Fruit fly (Drosophila melanogaster) whole organism, embryonic: ENCODE results near the gene CG3339.

Source experiments
- Bgb ChIP-seq: fragments of 200-800 bp; sonication (Bioruptor generic); IDR thresholded peaks from 2 replicates; pipeline ENCODE4 v1.3.6; 2022; ENCODE audit warnings: missing biosample characterization, missing genetic modification characterization; ENCODE audit not compliant: partially characterized antibody
- BtbVII ChIP-seq: fragments of 200-800 bp; sonication (Bioruptor generic); optimal IDR thresholded peaks from 3 replicates; lab custom pipeline; 2017; ENCODE audit warnings: missing biosample characterization, mild to moderate bottlenecking, missing genetic modification characterization
- CG1529 ChIP-seq: fragments of 200-800 bp; sonication (Bioruptor generic); optimal IDR thresholded peaks from 3 replicates; lab custom pipeline; 2018; ENCODE audit warnings: missing biosample characterization, missing genetic modification characterization
- CG17612 ChIP-seq: fragments of 200-800 bp; sonication (Bioruptor generic); IDR thresholded peaks from 2 replicates; pipeline ENCODE4 v1.3.6; 2022; ENCODE audit warnings: missing biosample characterization, missing genetic modification characterization
- CG18599 ChIP-seq: fragments of 200-800 bp; sonication (Bioruptor generic); optimal IDR thresholded peaks from 3 replicates; lab custom pipeline; 2017; ENCODE audit warnings: missing biosample characterization, missing genetic modification characterization, mild to moderate bottlenecking, moderate library complexity, missing genetic modification reagents
- CG30403 ChIP-seq: fragments of 200-800 bp; sonication (Bioruptor generic); optimal IDR thresholded peaks from 3 replicates; lab custom pipeline; 2016; ENCODE audit warnings: missing biosample characterization, missing genetic modification characterization
- CG3281 ChIP-seq: fragments of 200-800 bp; sonication (Bioruptor generic); optimal IDR thresholded peaks from 3 replicates; lab custom pipeline; 2017; ENCODE audit warnings: missing biosample characterization, mild to moderate bottlenecking, missing genetic modification characterization
- CG3726 ChIP-seq: fragments of 200-800 bp; sonication (Bioruptor generic); IDR thresholded peaks from 3 replicates; pipeline ENCODE4, ENCODE4 v1.3.6; 2022; ENCODE audit warnings: missing biosample characterization, missing genetic modification characterization
- CG3847 ChIP-seq: fragments of 200-800 bp; sonication (Bioruptor generic); IDR thresholded peaks from 2 replicates; pipeline ENCODE4 v1.3.6; 2022; ENCODE audit warnings: missing biosample characterization, missing genetic modification characterization
- CG3995 ChIP-seq: fragments of 200-800 bp; sonication (Bioruptor generic); optimal IDR thresholded peaks from 3 replicates; lab custom pipeline; 2016; ENCODE audit warnings: missing biosample characterization, missing genetic modification characterization
- CG43689 ChIP-seq: fragments of 200-800 bp; sonication (Bioruptor generic); IDR thresholded peaks from 2 replicates; pipeline ENCODE4 v1.3.6; 2022; ENCODE audit warnings: missing biosample characterization, missing genetic modification characterization
- CG4730 ChIP-seq: fragments of 200-800 bp; sonication (Bioruptor generic); IDR thresholded peaks from 2 replicates; pipeline ENCODE4 v1.3.6; 2022; ENCODE audit warnings: missing biosample characterization, missing genetic modification characterization
- CG5953 ChIP-seq: fragments of 200-800 bp; sonication (Bioruptor generic); IDR thresholded peaks from 2 replicates; pipeline ENCODE4 v1.3.6; 2022; ENCODE audit warnings: missing biosample characterization, missing genetic modification characterization
- CG6791 ChIP-seq: fragments of 200-800 bp; sonication (Bioruptor generic); IDR thresholded peaks from 3 replicates; pipeline ENCODE4 v1.3.6; 2022; ENCODE audit warnings: missing biosample characterization, missing genetic modification characterization; ENCODE audit not compliant: partially characterized antibody
- CG8359 ChIP-seq: fragments of 200-800 bp; sonication (Bioruptor generic); optimal IDR thresholded peaks from 2 replicates; lab custom pipeline; 2017; ENCODE audit warnings: missing biosample characterization, mild to moderate bottlenecking, missing genetic modification characterization, borderline replicate concordance
- CG9609 ChIP-seq: fragments of 200-800 bp; sonication (Bioruptor generic); optimal IDR thresholded peaks from 3 replicates; lab custom pipeline; 2016; ENCODE audit warnings: missing biosample characterization, missing genetic modification characterization
- CG9727 ChIP-seq: fragments of 200-800 bp; sonication (Bioruptor generic); optimal IDR thresholded peaks from 3 replicates; lab custom pipeline; 2017; ENCODE audit warnings: missing biosample characterization, mild to moderate bottlenecking, missing genetic modification characterization
- Camta ChIP-seq: fragments of 200-800 bp; sonication (Bioruptor generic); optimal IDR thresholded peaks from 2 replicates; lab custom pipeline; 2016; ENCODE audit warnings: missing biosample characterization, missing genetic modification characterization
- CoRest ChIP-seq: fragments of 200-800 bp; sonication (Bioruptor generic); optimal IDR thresholded peaks from 3 replicates; lab custom pipeline; 2018; ENCODE audit warnings: missing biosample characterization, mild to moderate bottlenecking, missing genetic modification characterization, moderate library complexity
- Eip74EF ChIP-seq, 2 experiments: fragments of 200-800 bp in 1 of 2; fragments of >200 bp in 1 of 2; sonication (Bioruptor generic) in 1 of 2; optimal IDR thresholded peaks; 2 replicates each; lab custom pipeline; 2017 to 2019; ENCODE audit warnings: missing biosample characterization in 2 of 2, missing genetic modification characterization in 2 of 2, mild to moderate bottlenecking in 1 of 2, moderate library complexity in 1 of 2
- Elba2 ChIP-seq: fragments of 200-800 bp; sonication (Bioruptor generic); optimal IDR thresholded peaks from 3 replicates; lab custom pipeline; 2016; ENCODE audit warnings: missing biosample characterization, missing genetic modification characterization
- GATAe ChIP-seq: fragments of 200-800 bp; sonication (Bioruptor generic); conservative IDR thresholded peaks from 2 replicates; pipeline ENCODE4 v1.3.6; 2022; ENCODE audit warnings: missing biosample characterization, missing genetic modification characterization
- Gug ChIP-seq: fragments of 200-800 bp; sonication (Bioruptor generic); IDR thresholded peaks from 4 replicates; pipeline ENCODE4 v1.3.6; 2022; ENCODE audit warnings: missing biosample characterization, missing genetic modification characterization
- Lpt ChIP-seq: fragments of >200 bp; optimal IDR thresholded peaks from 2 replicates; lab custom pipeline; 2018; ENCODE audit warnings: missing biosample characterization, missing genetic modification characterization
- Max ChIP-seq: fragments of 200-800 bp; sonication (Bioruptor generic); optimal IDR thresholded peaks from 2 replicates; lab custom pipeline; 2016; ENCODE audit warnings: missing biosample characterization, mild to moderate bottlenecking, missing genetic modification characterization
- Med ChIP-seq: fragments of 200-800 bp; sonication (Bioruptor generic); peaks from one replicate; lab custom pipeline; 2016; ENCODE audit warnings: missing biosample characterization, missing genetic modification characterization, mild to moderate bottlenecking, inconsistent platforms, moderate library complexity
- Scr ChIP-seq: fragments of 200-800 bp; sonication (Bioruptor generic); IDR thresholded peaks from 2 replicates; pipeline ENCODE4 v1.3.6; 2022; ENCODE audit warnings: missing biosample characterization, missing genetic modification characterization; ENCODE audit not compliant: partially characterized antibody
- Trl ChIP-seq, 3 experiments: fragments of >200 bp in 2 of 3; fragments of 200-800 bp in 1 of 3; sonication (Bioruptor generic) in 1 of 3; optimal IDR thresholded peaks; 2 replicates in 1 of 3; 3 replicates in 2 of 3; lab custom pipeline; 2016 to 2017; ENCODE audit warnings: missing biosample characterization in 1 of 3, missing genetic modification characterization in 1 of 3
- YL-1 ChIP-seq: fragments of 200-800 bp; sonication (Bioruptor generic); optimal IDR thresholded peaks from 3 replicates; lab custom pipeline; 2017; ENCODE audit warnings: missing biosample characterization, mild to moderate bottlenecking, missing genetic modification characterization
- dysf ChIP-seq: fragments of 200-800 bp; sonication (Bioruptor generic); IDR thresholded peaks from 3 replicates; pipeline ENCODE4 v1.3.6; 2022; ENCODE audit warnings: missing biosample characterization, missing genetic modification characterization
- esg ChIP-seq: fragments of 200-800 bp; sonication (Bioruptor generic); conservative IDR thresholded peaks from 2 replicates; pipeline ENCODE4 v1.3.6; 2022; ENCODE audit warnings: missing biosample characterization, missing genetic modification characterization
- eve ChIP-seq, 2 experiments: fragments of >200 bp; optimal IDR thresholded peaks; 2 replicates each; lab custom pipeline; 2017; ENCODE audit warnings: missing biosample characterization in 2 of 2, missing genetic modification characterization in 2 of 2
- fd3F ChIP-seq: fragments of 200-800 bp; sonication (Bioruptor generic); optimal IDR thresholded peaks from 2 replicates; lab custom pipeline; 2018; ENCODE audit warnings: missing biosample characterization, mild to moderate bottlenecking, missing genetic modification characterization, moderate library complexity
- fru ChIP-seq: fragments of >200 bp; optimal IDR thresholded peaks from 2 replicates; lab custom pipeline; 2017
- ftz-f1 ChIP-seq: fragments of 200-800 bp; sonication (Bioruptor generic); optimal IDR thresholded peaks from 2 replicates; lab custom pipeline; 2016; ENCODE audit warnings: missing biosample characterization, missing genetic modification characterization
- nerfin-1 ChIP-seq: fragments of 200-800 bp; sonication (Bioruptor generic); optimal IDR thresholded peaks from 3 replicates; lab custom pipeline; 2019; ENCODE audit warnings: missing biosample characterization, mild to moderate bottlenecking, missing genetic modification characterization, moderate library complexity
- otp ChIP-seq: fragments of 200-800 bp; sonication (Bioruptor generic); IDR thresholded peaks from 3 replicates; pipeline ENCODE4, ENCODE4 v1.3.6; 2022; ENCODE audit warnings: missing biosample characterization, missing genetic modification characterization
- pnt ChIP-seq: fragments of 200-800 bp; sonication (Bioruptor generic); optimal IDR thresholded peaks from 3 replicates; lab custom pipeline; 2016; ENCODE audit warnings: missing biosample characterization, missing genetic modification characterization
- prd ChIP-seq, 3 experiments: fragments of >200 bp in 2 of 3; fragments of 200-800 bp in 1 of 3; sonication (Bioruptor generic) in 1 of 3; optimal IDR thresholded peaks in 2 of 3; IDR thresholded peaks in 1 of 3; 2 replicates in 2 of 3; 3 replicates in 1 of 3; pipeline versions ENCODE4 v1.3.6 to Lab custom; 2017 to 2022; ENCODE audit warnings: missing biosample characterization in 1 of 3, missing genetic modification characterization in 1 of 3
- pum ChIP-seq: fragments of 200-800 bp; sonication (Bioruptor generic); optimal IDR thresholded peaks from 2 replicates; lab custom pipeline; 2016; ENCODE audit warnings: missing biosample characterization, missing genetic modification characterization
- pzg ChIP-seq: fragments of 200-800 bp; sonication (Bioruptor generic); optimal IDR thresholded peaks from 3 replicates; lab custom pipeline; 2018; ENCODE audit warnings: missing biosample characterization, mild to moderate bottlenecking, missing genetic modification characterization, moderate library complexity
- ranshi ChIP-seq: fragments of 200-800 bp; sonication (Bioruptor generic); IDR thresholded peaks from 2 replicates; pipeline ENCODE4 v1.3.6; 2022; ENCODE audit warnings: missing biosample characterization, missing genetic modification characterization
- salm ChIP-seq: fragments of 200-800 bp; sonication (Bioruptor generic); optimal IDR thresholded peaks from 2 replicates; lab custom pipeline; 2018; ENCODE audit warnings: missing biosample characterization, mild to moderate bottlenecking, missing genetic modification characterization
- slbo ChIP-seq: fragments of 200-800 bp; sonication (Bioruptor generic); IDR thresholded peaks from 2 replicates; pipeline ENCODE4 v1.3.6; 2022; ENCODE audit warnings: missing biosample characterization, missing genetic modification characterization
- so ChIP-seq: fragments of 200-800 bp; sonication (Bioruptor generic); IDR thresholded peaks from 3 replicates; pipeline ENCODE4 v1.3.6; 2022; ENCODE audit warnings: missing biosample characterization, missing genetic modification characterization
- tgo ChIP-seq: fragments of 200-800 bp; sonication (Bioruptor generic); IDR thresholded peaks from 3 replicates; pipeline ENCODE4 v1.3.6; 2022; ENCODE audit warnings: missing biosample characterization, missing genetic modification characterization
- vnd ChIP-seq: fragments of 200-800 bp; sonication (Bioruptor generic); IDR thresholded peaks from 3 replicates; pipeline ENCODE4 v1.3.6; 2022; ENCODE audit warnings: missing biosample characterization, missing genetic modification characterization; ENCODE audit not compliant: partially characterized antibody
- zen ChIP-seq: fragments of 200-800 bp; sonication (Bioruptor generic); optimal IDR thresholded peaks from 3 replicates; lab custom pipeline; 2018; ENCODE audit warnings: missing biosample characterization, mild to moderate bottlenecking, missing genetic modification characterization, moderate library complexity

Gene CG3339

dm6 chr3R:27263434-27264215, 58.5 kb downstream of the CG3339 start, which contains the start of gene woc:
Gene woc (minus strand): TSS chr3R:27264055.
- no peak for TF ChIP-seq Lpt (GFP tag; lab: Kevin White, UChicago)
- peak; percentile 43 for TF ChIP-seq CG9609 (GFP tag; lab: Kevin White, UChicago)
- peak; percentile 87 for TF ChIP-seq CG6791 (GFP tag; lab: Robert Waterston, UW)
- peak; percentile 34; the same call in 1 of the 2 replicates for TF ChIP-seq esg (GFP tag; lab: Robert Waterston, UW)
- TF ChIP-seq Gug, result peak; percentile 59; the same call in 3 of the 4 replicates
- TF ChIP-seq prd (optimal IDR thresholded peaks at IDR 0.05; lab: Kevin White, UChicago), result no peak
- peak; percentile 69; the same call in 2 of the 3 replicates for TF ChIP-seq prd (GFP tag; IDR thresholded peaks at IDR 0.05; lab: Robert Waterston, UW)
- TF ChIP-seq CG3726 (GFP tag; lab: Robert Waterston, UW), result peak; percentile 55; the same call in 1 of the 3 replicates
- peak; percentile 46 for TF ChIP-seq CG3281 (GFP tag; lab: Kevin White, UChicago)
- TF ChIP-seq CG17612 (GFP tag; lab: Robert Waterston, UW), result no peak
- TF ChIP-seq YL-1 (GFP tag; lab: Kevin White, UChicago), result peak; percentile 68
- TF ChIP-seq CG8359 (GFP tag; lab: Kevin White, UChicago), result no peak
- TF ChIP-seq Trl (optimal IDR thresholded peaks at IDR 0.05; lab: Kevin White, UChicago), result no peak
- TF ChIP-seq Trl (GFP tag; optimal IDR thresholded peaks at IDR 0.05; lab: Kevin White, UChicago), result peak; percentile 23
- TF ChIP-seq CG30403 (GFP tag; lab: Kevin White, UChicago), result peak; percentile 73
- TF ChIP-seq Max, result peak; percentile 48
- no peak for TF ChIP-seq salm (tag; lab: Kevin White, UChicago)
- no peak for TF ChIP-seq CG1529 (GFP tag; lab: Kevin White, UChicago)
- TF ChIP-seq CG18599 (GFP tag; lab: Kevin White, UChicago), result peak; percentile 66
- TF ChIP-seq so (GFP tag; lab: Robert Waterston, UW), result peak; percentile 28; the same call in 1 of the 3 replicates
- TF ChIP-seq Elba2 (GFP tag; lab: Kevin White, UChicago), result peak; percentile 98
- no peak for TF ChIP-seq CG5953 (GFP tag; lab: Robert Waterston, UW)
- peak; percentile 78 for TF ChIP-seq slbo
- peak; percentile 29; the same call in 1 of the 2 replicates for TF ChIP-seq CG4730 (GFP tag; lab: Robert Waterston, UW)
- peak; percentile 93 for TF ChIP-seq Med (GFP tag; lab: Kevin White, UChicago)
- TF ChIP-seq GATAe (GFP tag; lab: Robert Waterston, UW), result no peak
- peak; percentile 64 for TF ChIP-seq CG9727 (GFP tag; lab: Kevin White, UChicago)
- peak; percentile 51 for TF ChIP-seq dysf (GFP tag; lab: Robert Waterston, UW)
- peak; percentile 36 for TF ChIP-seq BtbVII (GFP tag; lab: Kevin White, UChicago)
- TF ChIP-seq Eip74EF (GFP tag; optimal IDR thresholded peaks at IDR 0.05; lab: Kevin White, UChicago), result no peak
- peak; percentile 91 for TF ChIP-seq pzg
- no peak for TF ChIP-seq ftz-f1 (GFP tag; lab: Kevin White, UChicago)
- peak; percentile 36 for TF ChIP-seq Camta
- TF ChIP-seq CG43689 (GFP tag; lab: Robert Waterston, UW), result no peak
- peak; percentile 79 for TF ChIP-seq Scr (GFP tag; lab: Robert Waterston, UW)
- TF ChIP-seq nerfin-1, result peak; percentile 40
- peak; percentile 53 for TF ChIP-seq tgo (GFP tag; lab: Robert Waterston, UW)
- no peak for TF ChIP-seq CG3995 (GFP tag; lab: Kevin White, UChicago)
- TF ChIP-seq ranshi, result no peak; the same call in 1 of the 2 replicates
- peak; percentile 91 for TF ChIP-seq Bgb (GFP tag; lab: Robert Waterston, UW)
- TF ChIP-seq pnt (GFP tag; lab: Kevin White, UChicago), result peak; percentile 50
- peak in 1 of 2 experiments; percentile 52 for TF ChIP-seq eve (GFP tag; optimal IDR thresholded peaks at IDR 0.05; lab: Kevin White, UChicago)
- TF ChIP-seq zen (tag; lab: Kevin White, UChicago), result peak; percentile 23
- TF ChIP-seq CG3847 (GFP tag; lab: Robert Waterston, UW), result peak; percentile 41; the same call in 1 of the 2 replicates
- TF ChIP-seq otp (GFP tag; lab: Robert Waterston, UW), result no peak; the same call in 2 of the 3 replicates
- no peak for TF ChIP-seq fd3F (GFP tag; lab: Kevin White, UChicago)
- peak; percentile 51 for TF ChIP-seq CoRest (tag; lab: Kevin White, UChicago)
- TF ChIP-seq pum (GFP tag; lab: Kevin White, UChicago), result peak; percentile 39
- TF ChIP-seq vnd (GFP tag; lab: Robert Waterston, UW), result peak; percentile 80
- TF ChIP-seq fru (lab: Kevin White, UChicago), result no peak
